Worm (Caenorhabditis elegans) whole organism, L1 larva: Measurements from ENCODE around the gene F13H8.2.

Experiments
- C04F5.9 ChIP-seq: sonication (generic microtip); optimal IDR thresholded peaks from 2 replicates; lab custom pipeline; 2016; ENCODE audit warnings: missing genetic modification characterization, missing compliant biosample characterization
- C34B4.2 ChIP-seq: sonication (generic microtip); optimal IDR thresholded peaks from 2 replicates; lab custom pipeline; 2017; ENCODE audit warnings: mild to moderate bottlenecking, missing genetic modification characterization, missing compliant biosample characterization
- Y116A8C.19 ChIP-seq: sonication (generic microtip); optimal IDR thresholded peaks from 2 replicates; lab custom pipeline; 2016; ENCODE audit warnings: missing compliant biosample characterization, missing genetic modification characterization, borderline replicate concordance
- alr-1 ChIP-seq: fragments of 200-800 bp; sonication (Bioruptor generic); optimal IDR thresholded peaks from 2 replicates; lab custom pipeline; 2018; ENCODE audit warnings: borderline replicate concordance, mild to moderate bottlenecking, missing genetic modification characterization, missing compliant biosample characterization
- ama-1 ChIP-seq: fragments of 150-350 bp; optimal IDR thresholded peaks from 2 replicates; lab custom pipeline; 2014
- ceh-8 ChIP-seq: fragments of 200-800 bp; sonication (Bioruptor generic); optimal IDR thresholded peaks from 2 replicates; lab custom pipeline; 2018; ENCODE audit warnings: mild to moderate bottlenecking, missing genetic modification characterization, moderate library complexity, missing compliant biosample characterization
- ceh-82 ChIP-seq, 3 experiments: fragments of 150-350 bp in 1 of 3; sonication (generic microtip) in 2 of 3; optimal IDR thresholded peaks; 2 replicates each; lab custom pipeline; 2014 to 2017; ENCODE audit warnings: missing biosample characterization in 3 of 3, missing genetic modification characterization in 3 of 3
- ceh-88 ChIP-seq: fragments of 200-800 bp; sonication (Bioruptor generic); IDR thresholded peaks from 2 replicates; pipeline ENCODE4 v1.3.6; 2022; ENCODE audit warnings: missing genetic modification characterization, missing compliant biosample characterization
- ceh-90 ChIP-seq: sonication (generic microtip); optimal IDR thresholded peaks from 2 replicates; lab custom pipeline; 2016; ENCODE audit warnings: missing genetic modification characterization, missing compliant biosample characterization
- efl-3 ChIP-seq: fragments of 200-800 bp; sonication (Bioruptor generic); optimal IDR thresholded peaks from 2 replicates; lab custom pipeline; 2018; ENCODE audit warnings: mild to moderate bottlenecking, missing genetic modification characterization, missing compliant biosample characterization
- egl-27 ChIP-seq, 2 experiments: fragments of 150-350 bp in 1 of 2; sonication (generic microtip); optimal IDR thresholded peaks; 3 replicates each; lab custom pipeline; 2017 to 2018; ENCODE audit warnings: missing biosample characterization in 2 of 2, missing genetic modification characterization in 2 of 2, missing genetic modification reagents in 2 of 2
- elt-2 ChIP-seq: sonication (generic microtip); optimal IDR thresholded peaks from 2 replicates; lab custom pipeline; 2016; ENCODE audit warnings: missing genetic modification characterization, mild to moderate bottlenecking, inconsistent platforms, missing compliant biosample characterization, missing genetic modification reagents
- elt-3 ChIP-seq, 6 experiments: fragments of 150-350 bp in 1 of 6; sonication (generic microtip); optimal IDR thresholded peaks; 2 replicates each; lab custom pipeline; 2017 to 2018; ENCODE audit warnings: missing biosample characterization in 6 of 6, missing genetic modification characterization in 6 of 6, inconsistent platforms in 1 of 6
- ets-5 ChIP-seq: fragments of 200-800 bp; sonication (Bioruptor generic); IDR thresholded peaks from 2 replicates; pipeline ENCODE4 v1.3.6; 2022; ENCODE audit warnings: missing genetic modification characterization, missing compliant biosample characterization
- fkh-8 ChIP-seq: sonication (generic microtip); optimal IDR thresholded peaks from 2 replicates; lab custom pipeline; 2016; ENCODE audit warnings: mild to moderate bottlenecking, missing genetic modification characterization, missing compliant biosample characterization
- fos-1 ChIP-seq: fragments of 150-350 bp; optimal IDR thresholded peaks from 2 replicates; lab custom pipeline; 2014; ENCODE audit warnings: missing biosample characterization, missing genetic modification characterization
- hlh-17 ChIP-seq: fragments of 200-800 bp; sonication (Bioruptor generic); optimal IDR thresholded peaks from 2 replicates; lab custom pipeline; 2018; ENCODE audit warnings: missing genetic modification characterization, mild to moderate bottlenecking, missing compliant biosample characterization, moderate library complexity, borderline replicate concordance
- hpl-2 ChIP-seq: fragments of 150-350 bp; optimal IDR thresholded peaks from 2 replicates; lab custom pipeline; 2014; ENCODE audit warnings: missing biosample characterization, missing genetic modification reagents, missing genetic modification characterization
- irx-1 ChIP-seq: sonication (generic microtip); optimal IDR thresholded peaks from 2 replicates; lab custom pipeline; 2016; ENCODE audit warnings: missing genetic modification characterization, missing compliant biosample characterization
- mdl-1 ChIP-seq, 2 experiments: fragments of 150-350 bp; optimal IDR thresholded peaks; 2 replicates each; lab custom pipeline; 2014 to 2017; ENCODE audit warnings: missing biosample characterization in 2 of 2, missing genetic modification characterization in 2 of 2, inconsistent platforms in 1 of 2
- nhr-11 ChIP-seq: fragments of 150-350 bp; optimal IDR thresholded peaks from 2 replicates; lab custom pipeline; 2014; ENCODE audit warnings: missing biosample characterization, missing genetic modification characterization
- nhr-12 ChIP-seq: sonication (generic microtip); optimal IDR thresholded peaks from 2 replicates; lab custom pipeline; 2017; ENCODE audit warnings: missing biosample characterization, missing genetic modification characterization
- nhr-19 ChIP-seq: fragments of 200-800 bp; sonication (Bioruptor generic); conservative IDR thresholded peaks from 2 replicates; pipeline ENCODE4 v1.3.6; 2022; ENCODE audit warnings: missing genetic modification characterization, missing compliant biosample characterization
- nhr-20 ChIP-seq: sonication (generic microtip); optimal IDR thresholded peaks from 2 replicates; lab custom pipeline; 2016; ENCODE audit warnings: mild to moderate bottlenecking, missing genetic modification characterization, missing compliant biosample characterization
- nhr-237 ChIP-seq: fragments of 150-350 bp; optimal IDR thresholded peaks from 2 replicates; lab custom pipeline; 2014; ENCODE audit warnings: missing biosample characterization, missing genetic modification characterization
- nhr-28 ChIP-seq: fragments of 150-350 bp; optimal IDR thresholded peaks from 2 replicates; lab custom pipeline; 2014; ENCODE audit warnings: missing biosample characterization, missing genetic modification characterization
- nhr-47 ChIP-seq: sonication (generic microtip); optimal IDR thresholded peaks from 2 replicates; lab custom pipeline; 2016; ENCODE audit warnings: mild to moderate bottlenecking, missing genetic modification characterization, moderate library complexity, missing compliant biosample characterization
- nhr-76 ChIP-seq: sonication (generic microtip); optimal IDR thresholded peaks from 2 replicates; lab custom pipeline; 2017; ENCODE audit warnings: missing biosample characterization, missing genetic modification characterization
- nhr-84 ChIP-seq: sonication (generic microtip); optimal IDR thresholded peaks from 2 replicates; lab custom pipeline; 2017; ENCODE audit warnings: missing biosample characterization, missing genetic modification characterization
- nhr-85 ChIP-seq: sonication (generic microtip); peaks from one replicate; lab custom pipeline; 2016; ENCODE audit warnings: missing genetic modification characterization, inconsistent platforms, missing compliant biosample characterization
- nhr-90 ChIP-seq: sonication (generic microtip); optimal IDR thresholded peaks from 2 replicates; lab custom pipeline; 2016; ENCODE audit warnings: mild to moderate bottlenecking, missing genetic modification characterization, missing compliant biosample characterization; ENCODE audit not compliant: poor library complexity
- pag-3 ChIP-seq: sonication (generic microtip); optimal IDR thresholded peaks from 2 replicates; lab custom pipeline; 2017; ENCODE audit warnings: missing genetic modification characterization, mild to moderate bottlenecking, missing compliant biosample characterization, antibody characterized with exemption, borderline replicate concordance; ENCODE audit not compliant: insufficient read depth
- pax-3 ChIP-seq: fragments of 200-800 bp; sonication (Bioruptor generic); optimal IDR thresholded peaks from 2 replicates; lab custom pipeline; 2018; ENCODE audit warnings: mild to moderate bottlenecking, missing genetic modification characterization, moderate library complexity, missing compliant biosample characterization
- rnt-1 ChIP-seq: sonication (generic microtip); optimal IDR thresholded peaks from 2 replicates; lab custom pipeline; 2016; ENCODE audit warnings: mild to moderate bottlenecking, missing genetic modification characterization, moderate library complexity, missing compliant biosample characterization
- skn-1 ChIP-seq: fragments of 150-350 bp; optimal IDR thresholded peaks from 2 replicates; lab custom pipeline; 2014; ENCODE audit warnings: missing biosample characterization, missing genetic modification characterization
- snpc-4 ChIP-seq: fragments of 150-350 bp; optimal IDR thresholded peaks from 2 replicates; lab custom pipeline; 2014; ENCODE audit warnings: missing biosample characterization, missing genetic modification characterization
- snu-23 ChIP-seq: sonication (generic microtip); optimal IDR thresholded peaks from 2 replicates; lab custom pipeline; 2016; ENCODE audit warnings: missing genetic modification characterization, missing compliant biosample characterization
- sox-4 ChIP-seq: sonication (generic microtip); optimal IDR thresholded peaks from 2 replicates; lab custom pipeline; 2016; ENCODE audit warnings: missing genetic modification characterization, missing compliant biosample characterization
- sptf-1 ChIP-seq: fragments of 150-350 bp; optimal IDR thresholded peaks from 2 replicates; lab custom pipeline; 2014; ENCODE audit warnings: missing biosample characterization, missing genetic modification characterization
- tlp-1 ChIP-seq: fragments of 150-350 bp; optimal IDR thresholded peaks from 2 replicates; lab custom pipeline; 2014; ENCODE audit warnings: missing biosample characterization, missing genetic modification characterization
- unc-130 ChIP-seq: fragments of 150-350 bp; optimal IDR thresholded peaks from 2 replicates; lab custom pipeline; 2017; ENCODE audit warnings: missing biosample characterization, missing genetic modification characterization, inconsistent platforms
- unc-30 ChIP-seq: sonication (generic microtip); optimal IDR thresholded peaks from 2 replicates; lab custom pipeline; 2017; ENCODE audit warnings: missing biosample characterization, missing genetic modification characterization
- unc-86 ChIP-seq: sonication (generic microtip); optimal IDR thresholded peaks from 2 replicates; lab custom pipeline; 2016; ENCODE audit warnings: missing genetic modification characterization, missing compliant biosample characterization
- unc-98 ChIP-seq: fragments of 200-800 bp; sonication (Bioruptor generic); IDR thresholded peaks from 2 replicates; pipeline ENCODE4 v1.3.6; 2022; ENCODE audit warnings: missing genetic modification characterization, missing compliant biosample characterization
- ztf-11 ChIP-seq, 2 experiments: sonication (generic microtip); optimal IDR thresholded peaks; 2 replicates each; lab custom pipeline; 2016 to 2017; ENCODE audit warnings: missing genetic modification characterization in 2 of 2, missing biosample characterization in 1 of 2, missing compliant biosample characterization in 1 of 2

Gene F13H8.2

DNA sequence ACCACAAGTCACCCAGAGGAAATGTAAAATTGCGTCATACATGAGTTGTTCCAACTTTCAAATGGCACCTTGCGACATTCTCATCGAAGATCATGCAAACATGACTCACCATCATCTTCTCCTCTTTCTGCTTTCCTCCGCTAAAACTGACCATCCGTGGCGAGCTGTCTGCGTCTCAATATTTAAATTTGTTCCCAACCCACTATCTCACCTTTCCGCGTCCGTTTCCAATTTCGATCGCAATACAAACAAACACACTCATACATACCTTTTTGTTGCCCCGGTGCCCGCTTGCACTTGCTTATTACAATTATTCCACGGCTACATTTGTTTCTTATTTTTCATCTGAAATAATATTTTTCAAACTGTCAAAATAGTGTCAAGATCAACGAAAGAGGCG lies 9.5 kb upstream of the F13H8.2 start, which contains the start of gene nmgp-1:
Gene nmgp-1 (plus strand): TSS at position 174 of the 400 bp plus-strand sequence.
- no peak for TF ChIP-seq C04F5.9
- TF ChIP-seq nhr-28 (tag; lab: Kevin White, UChicago): no peak
- no peak for TF ChIP-seq nhr-76 (tag; lab: Kevin White, UChicago)
- TF ChIP-seq elt-3 (tag; optimal IDR thresholded peaks at IDR 0.05; lab: Kevin White, UChicago): no peak
- no peak for TF ChIP-seq irx-1 (tag; lab: Kevin White, UChicago)
- no peak for TF ChIP-seq alr-1 (tag; lab: Kevin White, UChicago)
- no peak for TF ChIP-seq mdl-1 (tag; optimal IDR thresholded peaks at IDR 0.05; lab: Kevin White, UChicago)
- no peak for TF ChIP-seq fkh-8 (tag; lab: Kevin White, UChicago)
- TF ChIP-seq ceh-88 (GFP tag; lab: Robert Waterston, UW): no peak
- no peak for TF ChIP-seq nhr-11 (tag; lab: Kevin White, UChicago)
- no peak for TF ChIP-seq sptf-1 (tag; lab: Kevin White, UChicago)
- no peak for TF ChIP-seq C34B4.2 (tag; lab: Kevin White, UChicago)
- TF ChIP-seq ceh-8 (GFP tag; lab: Kevin White, UChicago): no peak
- no peak for TF ChIP-seq nhr-12
- TF ChIP-seq ets-5 (GFP tag; lab: Robert Waterston, UW): no peak

DNA sequence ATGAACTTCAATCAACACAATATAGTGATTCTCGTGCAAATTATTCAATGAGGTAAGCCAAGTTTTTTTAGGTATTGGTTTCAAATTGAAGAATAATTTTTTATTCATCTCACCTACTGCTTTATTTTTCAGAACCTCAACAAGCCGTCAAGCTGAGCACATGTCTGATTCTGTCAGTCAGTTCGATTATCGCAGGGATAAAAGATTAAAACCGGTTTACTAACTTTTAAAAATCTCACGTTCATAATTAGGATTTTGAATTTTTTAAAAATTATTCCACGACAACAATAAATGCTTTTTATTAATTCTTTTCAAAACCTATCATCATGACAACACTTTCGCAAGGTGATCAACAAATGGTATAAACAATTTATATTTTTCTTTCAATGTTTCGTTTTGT lies 7.9 kb upstream of the F13H8.2 start, which contains the start of gene F13H8.12:
Gene F13H8.12 (plus strand): TSS at position 301 of the 400 bp plus-strand sequence.
- TF ChIP-seq fos-1 (tag; lab: Kevin White, UChicago) (no peak), ceh-8 (GFP tag; lab: Kevin White, UChicago) (no peak), irx-1 (tag; lab: Kevin White, UChicago) (no peak), ceh-90 (tag; lab: Kevin White, UChicago) (no peak), skn-1 (tag; lab: Kevin White, UChicago) (no peak), nhr-90 (no peak), elt-3 (tag; optimal IDR thresholded peaks at IDR 0.05; lab: Kevin White, UChicago) (no peak), nhr-19 (GFP tag; lab: Robert Waterston, UW) (no peak), unc-86 (tag; lab: Kevin White, UChicago) (no peak), unc-98 (no peak), snu-23 (GFP tag; lab: Kevin White, UChicago) (no peak), snpc-4 (tag; lab: Kevin White, UChicago) (no peak), rnt-1 (tag; lab: Kevin White, UChicago) (no peak), ztf-11 (tag; optimal IDR thresholded peaks at IDR 0.05; lab: Kevin White, UChicago) (no peak), nhr-237 (tag; lab: Kevin White, UChicago) (no peak), C34B4.2 (tag; lab: Kevin White, UChicago) (no peak), unc-130 (tag; lab: Kevin White, UChicago) (no peak), Y116A8C.19 (tag; lab: Kevin White, UChicago) (no peak), egl-27 (tag; optimal IDR thresholded peaks at IDR 0.05; lab: Kevin White, UChicago) (no peak), pag-3 (no peak)

DNA sequence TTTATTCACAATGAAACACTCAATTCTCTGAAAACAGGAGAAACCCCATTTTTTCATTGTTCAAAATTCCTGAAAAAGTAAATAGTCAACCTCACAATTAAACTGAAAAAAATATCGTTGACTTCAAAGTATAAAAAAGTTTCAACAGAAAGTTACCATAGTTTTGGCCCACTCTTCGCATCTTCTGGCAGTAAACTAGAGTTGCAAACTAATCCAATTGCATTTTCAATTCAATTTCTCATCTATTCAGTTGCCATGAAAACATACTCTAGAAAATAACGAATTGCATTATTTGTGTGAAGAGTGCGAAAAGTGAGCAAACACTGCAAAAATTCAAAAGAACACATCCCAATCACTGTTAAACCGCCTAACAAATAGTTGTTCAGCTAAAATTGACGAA lies 6.5 kb upstream of the F13H8.2 start, which contains the start of gene F13H8.3:
Gene F13H8.3 (plus strand): TSS at position 301 of the 400 bp plus-strand sequence.
- no peak for TF ChIP-seq elt-2 (tag; lab: Kevin White, UChicago)
- no peak for TF ChIP-seq C34B4.2 (tag; lab: Kevin White, UChicago)
- TF ChIP-seq nhr-84: no peak
- TF ChIP-seq efl-3 (GFP tag; lab: Kevin White, UChicago): no peak
- TF ChIP-seq nhr-85 (tag; lab: Kevin White, UChicago): no peak
- TF ChIP-seq nhr-20: no peak
- no peak for TF ChIP-seq nhr-28 (tag; lab: Kevin White, UChicago)
- no peak for TF ChIP-seq nhr-47 (tag; lab: Kevin White, UChicago)
- no peak for TF ChIP-seq unc-30 (tag; lab: Kevin White, UChicago)
- TF ChIP-seq pax-3 (tag; lab: Kevin White, UChicago): no peak
- TF ChIP-seq ceh-88 (GFP tag; lab: Robert Waterston, UW): no peak
- TF ChIP-seq hpl-2 (GFP tag; lab: Kevin White, UChicago): no peak
- no peak for TF ChIP-seq ama-1 (lab: Kevin White, UChicago)
- no peak for TF ChIP-seq skn-1 (tag; lab: Kevin White, UChicago)
- TF ChIP-seq ceh-82 (tag; optimal IDR thresholded peaks at IDR 0.05; lab: Kevin White, UChicago): no peak
- no peak for TF ChIP-seq sox-4
- no peak for TF ChIP-seq tlp-1
- TF ChIP-seq egl-27 (tag; optimal IDR thresholded peaks at IDR 0.05; lab: Kevin White, UChicago): no peak
- no peak for TF ChIP-seq hlh-17
